Worm (Caenorhabditis elegans) whole organism, mixed stage, embryonic: Measurements from ENCODE around the gene prp-38.

Experiments used
- M03D4.4 ChIP-seq: sonication (generic microtip); optimal IDR thresholded peaks from 2 replicates; lab custom pipeline; 2017; ENCODE audit warnings: mild to moderate bottlenecking, missing genetic modification characterization, missing compliant biosample characterization
- bed-3 ChIP-seq: fragments of 200-800 bp; sonication (Bioruptor generic); optimal IDR thresholded peaks from 3 replicates; lab custom pipeline; 2018; ENCODE audit warnings: mild to moderate bottlenecking, missing genetic modification characterization, moderate library complexity, missing compliant biosample characterization
- blmp-1 ChIP-seq: fragments of 150-350 bp; optimal IDR thresholded peaks from 2 replicates; lab custom pipeline; 2014; ENCODE audit warnings: missing biosample characterization, missing genetic modification characterization
- ceh-39 ChIP-seq: fragments of 150-350 bp; optimal IDR thresholded peaks from 2 replicates; lab custom pipeline; 2014; ENCODE audit warnings: missing biosample characterization, missing genetic modification characterization
- ceh-43 ChIP-seq: fragments of 200-800 bp; sonication (Bioruptor generic); optimal IDR thresholded peaks from 2 replicates; lab custom pipeline; 2018; ENCODE audit warnings: mild to moderate bottlenecking, missing genetic modification characterization, moderate library complexity, missing compliant biosample characterization
- ceh-83 ChIP-seq: fragments of 200-800 bp; sonication (Bioruptor generic); optimal IDR thresholded peaks from 2 replicates; lab custom pipeline; 2018; ENCODE audit warnings: mild to moderate bottlenecking, missing genetic modification characterization, missing compliant biosample characterization
- ces-1 ChIP-seq: fragments of 150-350 bp; optimal IDR thresholded peaks from 2 replicates; lab custom pipeline; 2014; ENCODE audit warnings: missing biosample characterization, missing genetic modification reagents, missing genetic modification characterization
- cnd-1 ChIP-seq: fragments of 200-800 bp; sonication (Bioruptor generic); optimal IDR thresholded peaks from 2 replicates; lab custom pipeline; 2018; ENCODE audit warnings: mild to moderate bottlenecking, missing genetic modification characterization, missing compliant biosample characterization
- elt-1 ChIP-seq: sonication (generic microtip); optimal IDR thresholded peaks from 2 replicates; lab custom pipeline; 2017; ENCODE audit warnings: missing genetic modification characterization, mild to moderate bottlenecking, missing compliant biosample characterization, antibody characterized with exemption, moderate library complexity, borderline replicate concordance; ENCODE audit not compliant: insufficient read depth
- flh-1 ChIP-seq: fragments of 200-800 bp; sonication (Bioruptor generic); optimal IDR thresholded peaks from 2 replicates; lab custom pipeline; 2018; ENCODE audit warnings: mild to moderate bottlenecking, missing genetic modification characterization, moderate library complexity, missing compliant biosample characterization
- ham-2 ChIP-seq: fragments of 200-800 bp; sonication (Bioruptor generic); optimal IDR thresholded peaks from 2 replicates; lab custom pipeline; 2018; ENCODE audit warnings: mild to moderate bottlenecking, missing genetic modification characterization, missing compliant biosample characterization
- hlh-1 ChIP-seq: fragments of 150-350 bp; optimal IDR thresholded peaks from 2 replicates; lab custom pipeline; 2014; ENCODE audit warnings: missing biosample characterization, missing genetic modification reagents, missing genetic modification characterization
- lin-13 ChIP-seq: fragments of 150-350 bp; optimal IDR thresholded peaks from 2 replicates; lab custom pipeline; 2014; ENCODE audit warnings: missing biosample characterization, missing genetic modification characterization
- lsy-2 ChIP-seq: fragments of 150-350 bp; optimal IDR thresholded peaks from 2 replicates; lab custom pipeline; 2014; ENCODE audit warnings: missing biosample characterization, missing genetic modification characterization
- mab-5 ChIP-seq: fragments of 150-350 bp; optimal IDR thresholded peaks from 2 replicates; lab custom pipeline; 2014; ENCODE audit warnings: missing biosample characterization, missing genetic modification characterization
- mep-1 ChIP-seq: fragments of 150-350 bp; optimal IDR thresholded peaks from 2 replicates; lab custom pipeline; 2017; ENCODE audit warnings: missing biosample characterization, missing genetic modification reagents, missing genetic modification characterization, inconsistent platforms
- mls-2 ChIP-seq: sonication (generic microtip); optimal IDR thresholded peaks from 2 replicates; lab custom pipeline; 2016; ENCODE audit warnings: mild to moderate bottlenecking, missing genetic modification characterization, moderate library complexity, missing compliant biosample characterization
- nhr-12 ChIP-seq: fragments of 150-350 bp; optimal IDR thresholded peaks from 2 replicates; lab custom pipeline; 2014; ENCODE audit warnings: missing biosample characterization, missing genetic modification characterization
- nhr-2 ChIP-seq: fragments of 150-350 bp; optimal IDR thresholded peaks from 2 replicates; lab custom pipeline; 2014; ENCODE audit warnings: missing biosample characterization, missing genetic modification characterization
- nhr-28 ChIP-seq: fragments of 150-350 bp; optimal IDR thresholded peaks from 2 replicates; lab custom pipeline; 2014; ENCODE audit warnings: missing biosample characterization, missing genetic modification characterization
- nhr-76 ChIP-seq: sonication (generic microtip); optimal IDR thresholded peaks from 2 replicates; lab custom pipeline; 2017; ENCODE audit warnings: missing biosample characterization, missing genetic modification characterization
- pha-4 ChIP-seq: fragments of 150-350 bp; optimal IDR thresholded peaks from 2 replicates; lab custom pipeline; 2018; ENCODE audit warnings: missing biosample characterization, missing genetic modification reagents, missing genetic modification characterization
- sem-2 ChIP-seq: fragments of 200-800 bp; sonication (Bioruptor generic); optimal IDR thresholded peaks from 2 replicates; lab custom pipeline; 2018; ENCODE audit warnings: mild to moderate bottlenecking, missing genetic modification characterization, missing compliant biosample characterization
- snpc-4 ChIP-seq: fragments of 150-350 bp; optimal IDR thresholded peaks from 2 replicates; lab custom pipeline; 2014; ENCODE audit warnings: missing biosample characterization, missing genetic modification characterization
- sptf-1 ChIP-seq: sonication (generic microtip); optimal IDR thresholded peaks from 2 replicates; lab custom pipeline; 2017; ENCODE audit warnings: mild to moderate bottlenecking, missing genetic modification characterization, moderate library complexity, missing compliant biosample characterization
- tbx-8 ChIP-seq: fragments of 200-800 bp; sonication (Bioruptor generic); optimal IDR thresholded peaks from 2 replicates; lab custom pipeline; 2018; ENCODE audit warnings: mild to moderate bottlenecking, missing genetic modification characterization, moderate library complexity, missing compliant biosample characterization
- unc-120 ChIP-seq: sonication (generic microtip); optimal IDR thresholded peaks from 2 replicates; lab custom pipeline; 2017; ENCODE audit warnings: missing genetic modification characterization, missing compliant biosample characterization; ENCODE audit not compliant: poor library complexity, severe bottlenecking
- unc-39 ChIP-seq: fragments of 150-350 bp; optimal IDR thresholded peaks from 2 replicates; lab custom pipeline; 2014; ENCODE audit warnings: missing biosample characterization, missing genetic modification characterization
- zip-8 ChIP-seq: fragments of 150-350 bp; optimal IDR thresholded peaks from 2 replicates; lab custom pipeline; 2014; ENCODE audit warnings: missing biosample characterization, missing genetic modification characterization
- ztf-11 ChIP-seq: fragments of 150-350 bp; optimal IDR thresholded peaks from 2 replicates; lab custom pipeline; 2014; ENCODE audit warnings: missing biosample characterization, missing genetic modification characterization

Gene prp-38

ce11 chrV:10798090-10798489 lies 7.7 kb downstream of the prp-38 start, which contains the start of gene srh-184:
TSS of gene srh-184 (minus strand) at chrV:10798190.
- no peak for TF ChIP-seq lin-13 (tag; lab: Kevin White, UChicago)
- TF ChIP-seq ham-2 (GFP tag; lab: Kevin White, UChicago), result no peak

ce11 chrV:10795494-10795893 lies 10.3 kb downstream of the prp-38 start, which contains the start of gene D1054.19:
TSS of gene D1054.19 (plus strand) at chrV:10795794.
- TF ChIP-seq ham-2 (GFP tag; lab: Kevin White, UChicago) (no peak), flh-1 (GFP tag; lab: Kevin White, UChicago) (no peak), cnd-1 (tag; lab: Kevin White, UChicago) (no peak), tbx-8 (no peak)

- TF ChIP-seq bed-3 (GFP tag; lab: Kevin White, UChicago) (no peak), blmp-1 (no peak), mep-1 (no peak), nhr-28 (tag; lab: Kevin White, UChicago) (no peak), flh-1 (GFP tag; lab: Kevin White, UChicago) (no peak), mab-5 (no peak), nhr-76 (tag; lab: Kevin White, UChicago) (no peak), ces-1 (GFP tag; lab: Kevin White, UChicago) (no peak), zip-8 (tag; lab: Kevin White, UChicago) (no peak), sem-2 (GFP tag; lab: Kevin White, UChicago) (no peak), ceh-83 (GFP tag; lab: Kevin White, UChicago) (no peak), pha-4 (tag; lab: Kevin White, UChicago) (no peak)
- TF ChIP-seq, all 35 proteins: peak for 0
Measured at ce11 chrV:10794463-10794862, 11.4 kb downstream of the prp-38 start.

ce11 chrV:10793498-10793897 lies 12.3 kb downstream of the prp-38 start, which contains the start of gene ule-3:
TSS of gene ule-3 (plus strand) at chrV:10793798.
- TF ChIP-seq sptf-1 (tag; lab: Kevin White, UChicago), result no peak
- no peak for TF ChIP-seq nhr-2 (tag; lab: Kevin White, UChicago)
- TF ChIP-seq mab-5, result no peak
- no peak for TF ChIP-seq lsy-2 (tag; lab: Kevin White, UChicago)
- no peak for TF ChIP-seq hlh-1 (tag; lab: Kevin White, UChicago)
- no peak for TF ChIP-seq M03D4.4 (tag; lab: Kevin White, UChicago)
- TF ChIP-seq blmp-1, result no peak
- TF ChIP-seq elt-1 (tag; lab: Kevin White, UChicago), result no peak
- TF ChIP-seq, all 35 proteins: peak for 0

ce11 chrV:10792775-10793174 lies 13.1 kb downstream of the prp-38 start, which contains the start of gene D1054.10:
TSS of gene D1054.10 (minus strand) at chrV:10792875.
- TF ChIP-seq unc-39 (no peak), blmp-1 (no peak), flh-1 (GFP tag; lab: Kevin White, UChicago) (no peak), pha-4 (tag; lab: Kevin White, UChicago) (no peak), ceh-43 (no peak), cnd-1 (tag; lab: Kevin White, UChicago) (no peak), ces-1 (GFP tag; lab: Kevin White, UChicago) (no peak), ceh-83 (GFP tag; lab: Kevin White, UChicago) (no peak), snpc-4 (no peak), ceh-39 (tag; lab: Kevin White, UChicago) (no peak), mls-2 (tag; lab: Kevin White, UChicago) (no peak), mep-1 (no peak), lin-13 (tag; lab: Kevin White, UChicago) (no peak), zip-8 (tag; lab: Kevin White, UChicago) (no peak), elt-1 (tag; lab: Kevin White, UChicago) (no peak), unc-120 (no peak), nhr-12 (no peak), lsy-2 (tag; lab: Kevin White, UChicago) (no peak), M03D4.4 (tag; lab: Kevin White, UChicago) (no peak)

- TF ChIP-seq zip-8 (tag; lab: Kevin White, UChicago) (no peak), unc-39 (no peak), flh-1 (GFP tag; lab: Kevin White, UChicago) (no peak), nhr-12 (no peak), ztf-11 (tag; lab: Kevin White, UChicago) (no peak), lin-13 (tag; lab: Kevin White, UChicago) (no peak), ham-2 (GFP tag; lab: Kevin White, UChicago) (no peak), unc-120 (no peak), bed-3 (GFP tag; lab: Kevin White, UChicago) (no peak), lsy-2 (tag; lab: Kevin White, UChicago) (no peak), ceh-83 (GFP tag; lab: Kevin White, UChicago) (no peak)
Measured at ce11 chrV:10790921-10791320, 14.9 kb downstream of the prp-38 start, which contains the start of gene D1054.9. TSS of gene D1054.9 (minus strand) at chrV:10791057.
